Worm (Caenorhabditis elegans) whole organism, young adult: ENCODE results near the gene Y76B12C.3.

Experiments
- B0035.1 ChIP-seq: sonication (generic microtip); optimal IDR thresholded peaks from 2 replicates; lab custom pipeline; 2016; ENCODE audit warnings: missing genetic modification characterization, mild to moderate bottlenecking, missing compliant biosample characterization, missing genotype, missing genetic modification reagents
- F22D6.2 ChIP-seq: sonication (generic microtip); optimal IDR thresholded peaks from 2 replicates; lab custom pipeline; 2016; ENCODE audit warnings: mild to moderate bottlenecking, missing genetic modification characterization, missing compliant biosample characterization
- F33H1.4 ChIP-seq: fragments of 200-800 bp; sonication (Bioruptor generic); IDR thresholded peaks from 2 replicates; pipeline ENCODE4 v1.3.6; 2022; ENCODE audit warnings: missing genetic modification reagents, missing genetic modification characterization, missing compliant biosample characterization
- F39B2.1 ChIP-seq: fragments of 200-800 bp; sonication (Bioruptor generic); IDR thresholded peaks from 2 replicates; pipeline ENCODE4 v1.3.6; 2022; ENCODE audit warnings: missing genetic modification reagents, missing genetic modification characterization, missing compliant biosample characterization
- F57A8.1 ChIP-seq: fragments of 200-800 bp; sonication (Bioruptor generic); optimal IDR thresholded peaks from 2 replicates; lab custom pipeline; 2018; ENCODE audit warnings: mild to moderate bottlenecking, missing genetic modification characterization, moderate library complexity, missing compliant biosample characterization
- Y53F4B.3 ChIP-seq: fragments of 200-800 bp; sonication (Bioruptor generic); IDR thresholded peaks from 2 replicates; pipeline ENCODE4 v1.3.6; 2022; ENCODE audit warnings: missing genetic modification reagents, missing genetic modification characterization, missing compliant biosample characterization
- Y79H2A.3 ChIP-seq: fragments of 200-800 bp; sonication (Bioruptor generic); conservative IDR thresholded peaks from 2 replicates; pipeline ENCODE4 v1.3.6; 2022; ENCODE audit warnings: missing genetic modification reagents, missing genetic modification characterization, missing compliant biosample characterization
- Y95B8A.8 ChIP-seq: fragments of 200-800 bp; sonication (Bioruptor generic); IDR thresholded peaks from 2 replicates; pipeline ENCODE4 v1.3.6; 2022; ENCODE audit warnings: missing genetic modification reagents, missing genetic modification characterization, missing compliant biosample characterization
- akir-1 ChIP-seq: fragments of 200-800 bp; sonication (Bioruptor generic); optimal IDR thresholded peaks from 2 replicates; lab custom pipeline; 2018; ENCODE audit warnings: mild to moderate bottlenecking, missing genetic modification characterization, moderate library complexity, missing compliant biosample characterization
- atf-7 ChIP-seq: sonication (generic microtip); optimal IDR thresholded peaks from 2 replicates; lab custom pipeline; 2017; ENCODE audit warnings: mild to moderate bottlenecking, missing genetic modification characterization, missing compliant biosample characterization
- athp-1 ChIP-seq: sonication (generic microtip); optimal IDR thresholded peaks from 2 replicates; lab custom pipeline; 2017; ENCODE audit warnings: mild to moderate bottlenecking, missing genetic modification characterization, missing compliant biosample characterization
- cebp-1 ChIP-seq, 2 experiments: fragments of 200-800 bp in 1 of 2; sonication (Bioruptor generic) in 1 of 2; sonication (generic microtip) in 1 of 2; IDR thresholded peaks in 1 of 2; optimal IDR thresholded peaks in 1 of 2; 2 replicates each; pipeline versions ENCODE4 v1.3.6 to Lab custom; 2017 to 2022; ENCODE audit warnings: missing compliant biosample characterization in 2 of 2, missing genetic modification characterization in 2 of 2, mild to moderate bottlenecking in 1 of 2, missing genetic modification reagents in 1 of 2, moderate library complexity in 1 of 2
- ceh-100 ChIP-seq: fragments of 200-800 bp; sonication (Bioruptor generic); IDR thresholded peaks from 2 replicates; pipeline ENCODE4 v1.3.6; 2022; ENCODE audit warnings: missing genetic modification reagents, missing genetic modification characterization, missing compliant biosample characterization
- ceh-27 ChIP-seq: fragments of 200-800 bp; sonication (Bioruptor generic); optimal IDR thresholded peaks from 2 replicates; lab custom pipeline; 2018; ENCODE audit warnings: mild to moderate bottlenecking, missing genetic modification characterization, moderate library complexity, missing compliant biosample characterization
- ceh-40 ChIP-seq: fragments of 200-800 bp; sonication (Bioruptor generic); IDR thresholded peaks from 2 replicates; pipeline ENCODE4 v1.3.6; 2022; ENCODE audit warnings: missing genetic modification characterization, missing compliant biosample characterization
- dpl-1 ChIP-seq: fragments of 150-350 bp; optimal IDR thresholded peaks from 2 replicates; lab custom pipeline; 2014; ENCODE audit warnings: missing biosample characterization, missing genetic modification reagents, missing genetic modification characterization
- efl-1 ChIP-seq: fragments of 150-350 bp; optimal IDR thresholded peaks from 2 replicates; lab custom pipeline; 2014; ENCODE audit warnings: missing biosample characterization, missing genetic modification reagents, missing genetic modification characterization
- egrh-3 ChIP-seq: fragments of 200-800 bp; sonication (Bioruptor generic); IDR thresholded peaks from 2 replicates; pipeline ENCODE4 v1.3.6; 2022; ENCODE audit warnings: missing genetic modification reagents, missing genetic modification characterization, missing compliant biosample characterization
- fkh-3 ChIP-seq: sonication (generic microtip); optimal IDR thresholded peaks from 2 replicates; lab custom pipeline; 2016; ENCODE audit warnings: mild to moderate bottlenecking, missing genetic modification characterization, missing compliant biosample characterization
- hmg-1.2 ChIP-seq: fragments of 200-800 bp; sonication (Bioruptor generic); IDR thresholded peaks from 2 replicates; pipeline ENCODE4 v1.3.6; 2022; ENCODE audit warnings: missing genetic modification reagents, missing genetic modification characterization, missing compliant biosample characterization
- lin-40 ChIP-seq: sonication (generic microtip); optimal IDR thresholded peaks from 2 replicates; lab custom pipeline; 2016; ENCODE audit warnings: missing genetic modification characterization, mild to moderate bottlenecking, missing compliant biosample characterization, missing genotype, missing genetic modification reagents
- lir-1 ChIP-seq: fragments of 200-800 bp; sonication (Bioruptor generic); conservative IDR thresholded peaks from 2 replicates; pipeline ENCODE4 v1.3.6; 2022; ENCODE audit warnings: missing genetic modification reagents, missing genetic modification characterization, missing compliant biosample characterization
- madf-10 ChIP-seq: sonication (generic microtip); optimal IDR thresholded peaks from 2 replicates; lab custom pipeline; 2016; ENCODE audit warnings: mild to moderate bottlenecking, missing genetic modification characterization, missing compliant biosample characterization
- mcd-1 ChIP-seq: fragments of 200-800 bp; sonication (Bioruptor generic); IDR thresholded peaks from 2 replicates; pipeline ENCODE4 v1.3.6; 2022; ENCODE audit warnings: missing genetic modification reagents, missing genetic modification characterization, missing compliant biosample characterization
- mxl-1 ChIP-seq: sonication (generic microtip); optimal IDR thresholded peaks from 2 replicates; lab custom pipeline; 2016; ENCODE audit warnings: missing genetic modification characterization, missing compliant biosample characterization
- nhr-27 ChIP-seq: fragments of 200-800 bp; sonication (Bioruptor generic); optimal IDR thresholded peaks from 2 replicates; lab custom pipeline; 2018; ENCODE audit warnings: mild to moderate bottlenecking, missing genetic modification characterization, moderate library complexity, missing compliant biosample characterization
- nhr-80 ChIP-seq: sonication (generic microtip); optimal IDR thresholded peaks from 2 replicates; lab custom pipeline; 2016; ENCODE audit warnings: missing genetic modification characterization, missing compliant biosample characterization
- nhr-90 ChIP-seq: sonication (generic microtip); optimal IDR thresholded peaks from 2 replicates; lab custom pipeline; 2016; ENCODE audit warnings: missing genotype, mild to moderate bottlenecking, missing genetic modification characterization, missing compliant biosample characterization
- pbrm-1 ChIP-seq: fragments of 200-800 bp; sonication (Bioruptor generic); IDR thresholded peaks from 2 replicates; pipeline ENCODE4 v1.3.6; 2022; ENCODE audit warnings: missing genetic modification reagents, missing genetic modification characterization, missing compliant biosample characterization
- pha-4 ChIP-seq: fragments of 150-350 bp; sonication (generic microtip); optimal IDR thresholded peaks from 2 replicates; lab custom pipeline; 2014; ENCODE audit warnings: missing biosample characterization, missing genetic modification reagents, missing genetic modification characterization
- repo-1 ChIP-seq: sonication (generic microtip); optimal IDR thresholded peaks from 2 replicates; lab custom pipeline; 2017; ENCODE audit warnings: mild to moderate bottlenecking, missing genetic modification characterization, missing compliant biosample characterization
- snpc-1.1 ChIP-seq: sonication (generic microtip); optimal IDR thresholded peaks from 2 replicates; lab custom pipeline; 2017; ENCODE audit warnings: missing genetic modification characterization, mild to moderate bottlenecking, missing compliant biosample characterization, antibody characterized with exemption, moderate library complexity, missing genotype, missing genetic modification reagents; ENCODE audit not compliant: insufficient read depth
- sptf-2 ChIP-seq: fragments of 200-800 bp; sonication (Bioruptor generic); optimal IDR thresholded peaks from 2 replicates; lab custom pipeline; 2018; ENCODE audit warnings: mild to moderate bottlenecking, missing genetic modification characterization, missing compliant biosample characterization
- tbx-9 ChIP-seq: sonication (generic microtip); optimal IDR thresholded peaks from 2 replicates; lab custom pipeline; 2016; ENCODE audit warnings: borderline replicate concordance, missing genetic modification characterization, inconsistent platforms, missing compliant biosample characterization
- tlf-1 ChIP-seq: fragments of 200-800 bp; sonication (Bioruptor generic); optimal IDR thresholded peaks from 2 replicates; lab custom pipeline; 2018; ENCODE audit warnings: mild to moderate bottlenecking, missing genetic modification characterization, missing compliant biosample characterization
- unc-130 ChIP-seq: sonication (generic microtip); optimal IDR thresholded peaks from 2 replicates; lab custom pipeline; 2016; ENCODE audit warnings: missing genetic modification reagents, missing genetic modification characterization, missing compliant biosample characterization
- zfh-2 ChIP-seq: fragments of 200-800 bp; sonication (Bioruptor generic); conservative IDR thresholded peaks from 2 replicates; pipeline ENCODE4 v1.3.6; 2022; ENCODE audit warnings: missing genetic modification reagents, missing genetic modification characterization, missing compliant biosample characterization
- ztf-6 ChIP-seq: fragments of 200-800 bp; sonication (Bioruptor generic); IDR thresholded peaks from 2 replicates; pipeline ENCODE4 v1.3.6; 2022; ENCODE audit warnings: missing genetic modification reagents, missing genetic modification characterization, missing compliant biosample characterization

The Y76B12C.3 gene

ce11 chrIV:1990843-1991339 is 17.4 kb downstream of the Y76B12C.3 start:
- TF ChIP-seq F33H1.4 (GFP tag; lab: Robert Waterston, UW) (no peak), madf-10 (tag; lab: Kevin White, UChicago) (no peak), mcd-1 (GFP tag; lab: Robert Waterston, UW) (no peak), ztf-6 (GFP tag; lab: Robert Waterston, UW) (0 out of 2 replicates have a peak, but pooled peaks have one; percentile 22), zfh-2 (peak; percentile 85), egrh-3 (GFP tag; lab: Robert Waterston, UW) (peak; percentile 84; the same call in 1 of the 2 replicates)

- TF ChIP-seq mcd-1 (GFP tag; lab: Robert Waterston, UW), result no peak
- no peak for TF ChIP-seq ceh-27 (GFP tag; lab: Kevin White, UChicago)
- no peak for TF ChIP-seq cebp-1 (GFP tag; IDR thresholded peaks at IDR 0.05; lab: Robert Waterston, UW)
- TF ChIP-seq cebp-1 (tag; optimal IDR thresholded peaks at IDR 0.05; lab: Kevin White, UChicago), result no peak
- TF ChIP-seq athp-1 (tag; lab: Kevin White, UChicago), result no peak
- TF ChIP-seq F39B2.1 (GFP tag; lab: Robert Waterston, UW), result no peak
- TF ChIP-seq B0035.1, result no peak
- TF ChIP-seq dpl-1, result no peak
- TF ChIP-seq nhr-27, result no peak
- no peak for TF ChIP-seq fkh-3
- no peak for TF ChIP-seq snpc-1.1 (tag; lab: Kevin White, UChicago)
- TF ChIP-seq tlf-1, result no peak
- no peak for TF ChIP-seq akir-1 (GFP tag; lab: Kevin White, UChicago)
- no peak for TF ChIP-seq sptf-2
- no peak for TF ChIP-seq mxl-1 (tag; lab: Kevin White, UChicago)
These were observed 19.3 kb downstream of the Y76B12C.3 start, which contains the start of gene xpc-1 for ce11 chrIV:1992789-1993188. TSS of gene xpc-1 (plus strand) at chrIV:1993089.

ce11 chrIV:1997762-1998161 is 24.3 kb downstream of the Y76B12C.3 start:
- no peak for TF ChIP-seq unc-130 (GFP tag; lab: Kevin White, UChicago)
- TF ChIP-seq mcd-1 (GFP tag; lab: Robert Waterston, UW), result peak; percentile 71
- no peak for TF ChIP-seq zfh-2

- TF ChIP-seq nhr-80 (tag; lab: Kevin White, UChicago) (no peak), F57A8.1 (no peak), repo-1 (tag; lab: Kevin White, UChicago) (no peak), tbx-9 (tag; lab: Kevin White, UChicago) (no peak), hmg-1.2 (GFP tag; lab: Robert Waterston, UW) (no peak), ceh-40 (GFP tag; lab: Robert Waterston, UW) (no peak), lin-40 (no peak), lir-1 (GFP tag; lab: Robert Waterston, UW) (no peak), Y79H2A.3 (GFP tag; lab: Robert Waterston, UW) (no peak), unc-130 (GFP tag; lab: Kevin White, UChicago) (no peak), nhr-90 (no peak), efl-1 (no peak), pha-4 (tag; lab: Kevin White, UChicago) (no peak), atf-7 (tag; lab: Kevin White, UChicago) (no peak), Y95B8A.8 (GFP tag; lab: Robert Waterston, UW) (no peak), fkh-3 (no peak), pbrm-1 (GFP tag; lab: Robert Waterston, UW) (no peak), Y53F4B.3 (GFP tag; lab: Robert Waterston, UW) (no peak), F22D6.2 (tag; lab: Kevin White, UChicago) (no peak), ceh-100 (GFP tag; lab: Robert Waterston, UW) (no peak)
- TF ChIP-seq, all 124 proteins: peak for 0
These were observed 28.8 kb downstream of the Y76B12C.3 start for ce11 chrIV:2002290-2002689.
